Worm (Caenorhabditis elegans): ENCODE data around the gene R07B7.9.

Gene R07B7.9

DNA sequence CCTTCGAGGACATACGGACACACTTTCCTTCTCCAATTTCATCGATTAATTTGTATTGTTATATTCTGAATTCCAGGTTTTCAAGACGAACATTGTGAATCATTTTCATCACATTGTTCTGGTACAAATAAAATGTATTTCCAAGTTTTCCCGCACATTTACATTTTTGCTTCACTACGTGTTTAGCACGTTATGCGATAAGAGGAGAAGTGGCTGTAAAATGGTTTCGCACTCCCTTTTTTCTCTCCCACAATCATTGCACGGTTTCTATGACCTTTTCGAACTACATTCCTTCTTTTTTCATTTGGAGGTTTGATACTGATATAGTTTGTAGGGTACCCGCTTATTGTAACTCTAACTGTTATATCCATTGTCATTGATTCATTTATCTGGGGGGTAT, 33.6 kb upstream of the R07B7.9 start:
- TF ChIP-seq fos-1 (tag; optimal IDR thresholded peaks at IDR 0.05) (peak; percentile 64), unc-39 (tag; optimal IDR thresholded peaks at IDR 0.05) (no peak)

DNA sequence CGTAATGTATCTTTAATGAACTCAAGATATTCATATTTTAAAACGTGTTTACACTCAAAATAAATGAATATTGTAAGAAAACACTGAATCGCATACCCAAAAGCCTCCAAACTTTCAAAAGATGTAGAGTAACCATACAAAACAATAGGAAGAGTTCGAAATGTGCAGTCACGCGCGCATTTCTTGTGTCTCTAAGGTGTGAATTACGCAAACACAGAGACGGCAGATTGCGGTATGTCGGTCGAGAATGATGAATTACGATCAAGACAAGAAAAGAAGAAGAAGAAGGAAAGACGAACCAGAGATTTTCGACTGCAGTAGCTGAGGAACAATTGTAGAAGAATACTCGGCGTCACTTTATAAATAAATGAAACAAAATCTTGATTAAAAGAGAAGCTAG, 31.3 kb upstream of the R07B7.9 start, which contains the start of gene lhpp-1:
TSS of gene lhpp-1 (minus strand) at position 354 of the 400 bp plus-strand sequence.
- peak; percentile 29 for TF ChIP-seq unc-55 (GFP tag; optimal IDR thresholded peaks at IDR 0.05)
- no peak for TF ChIP-seq nhr-77 (tag; optimal IDR thresholded peaks at IDR 0.05)
- TF ChIP-seq lin-13 (GFP tag; optimal IDR thresholded peaks at IDR 0.05): no peak
- TF ChIP-seq nhr-129 (tag; optimal IDR thresholded peaks at IDR 0.05): peak; percentile 50

DNA sequence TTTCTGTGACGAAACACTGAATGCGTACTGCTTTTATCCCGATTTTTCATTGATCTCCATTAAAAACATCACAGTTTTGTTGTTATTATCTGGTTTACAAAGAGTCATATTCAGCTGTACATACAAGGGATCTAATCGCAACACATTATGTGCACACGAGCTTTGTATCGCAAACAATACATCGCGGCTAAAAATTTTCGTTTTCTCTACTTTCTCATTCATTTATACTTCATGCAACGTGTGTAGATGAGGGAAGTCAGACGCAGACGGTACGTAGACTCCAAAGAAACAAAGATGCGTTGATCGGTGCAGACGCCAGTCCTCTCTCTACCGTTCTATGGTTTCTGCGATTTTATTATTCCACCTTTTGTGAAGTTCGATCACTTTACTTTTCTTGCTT, 26.7 kb upstream of the R07B7.9 start, which contains the start of gene nhr-136:
TSS of gene nhr-136 (plus strand) at position 301 of the 400 bp plus-strand sequence.
- peak; percentile 21 for TF ChIP-seq nhr-129 (tag; optimal IDR thresholded peaks at IDR 0.05)
- TF ChIP-seq nhr-25 (tag; optimal IDR thresholded peaks at IDR 0.05): no peak

DNA sequence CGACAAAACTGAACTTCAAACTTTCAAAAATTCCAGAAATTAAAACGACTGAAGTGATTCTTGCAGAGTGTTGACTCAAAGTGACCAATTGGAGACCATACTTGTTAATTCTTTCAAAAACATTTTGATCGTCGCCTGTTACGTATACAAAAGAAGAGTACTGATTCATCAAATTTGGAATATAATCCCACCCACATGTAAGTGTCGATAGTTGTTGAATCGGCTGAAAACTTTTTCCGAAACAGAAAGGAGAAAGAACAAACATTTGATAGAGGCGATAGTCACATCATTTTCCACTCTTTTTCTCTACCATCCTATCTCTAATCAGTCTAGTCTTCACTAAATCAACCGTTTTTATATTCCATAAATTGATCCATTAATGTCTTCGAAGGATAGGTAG, 23.7 kb upstream of the R07B7.9 start, which contains the start of gene nhr-153:
TSS of gene nhr-153 (plus strand) at position 301 of the 400 bp plus-strand sequence.
- TF ChIP-seq lsy-2 (tag; optimal IDR thresholded peaks at IDR 0.05) (no peak), gmeb-1 (tag; optimal IDR thresholded peaks at IDR 0.05) (no peak), ama-1 (optimal IDR thresholded peaks at IDR 0.05) (no peak), ztf-4 (tag; optimal IDR thresholded peaks at IDR 0.05) (no peak), C34F6.9 (tag; optimal IDR thresholded peaks at IDR 0.05) (no peak), lin-11 (tag; optimal IDR thresholded peaks at IDR 0.05) (no peak), elt-1 (tag; optimal IDR thresholded peaks at IDR 0.05) (no peak), lin-13 (GFP tag; optimal IDR thresholded peaks at IDR 0.05) (no peak), crh-2 (tag; optimal IDR thresholded peaks at IDR 0.05) (no peak), Y55F3AM.14 (GFP tag; optimal IDR thresholded peaks at IDR 0.05) (no peak), alr-1 (tag; optimal IDR thresholded peaks at IDR 0.05) (no peak), lin-39 (tag; optimal IDR thresholded peaks at IDR 0.05) (no peak), ztf-11 (tag; optimal IDR thresholded peaks at IDR 0.05) (no peak), mbf-1 (tag; optimal IDR thresholded peaks at IDR 0.05) (no peak), nhr-77 (tag; optimal IDR thresholded peaks at IDR 0.05) (no peak), ceh-16 (tag; optimal IDR thresholded peaks at IDR 0.05) (no peak), aly-2 (tag; optimal IDR thresholded peaks at IDR 0.05) (no peak)

DNA sequence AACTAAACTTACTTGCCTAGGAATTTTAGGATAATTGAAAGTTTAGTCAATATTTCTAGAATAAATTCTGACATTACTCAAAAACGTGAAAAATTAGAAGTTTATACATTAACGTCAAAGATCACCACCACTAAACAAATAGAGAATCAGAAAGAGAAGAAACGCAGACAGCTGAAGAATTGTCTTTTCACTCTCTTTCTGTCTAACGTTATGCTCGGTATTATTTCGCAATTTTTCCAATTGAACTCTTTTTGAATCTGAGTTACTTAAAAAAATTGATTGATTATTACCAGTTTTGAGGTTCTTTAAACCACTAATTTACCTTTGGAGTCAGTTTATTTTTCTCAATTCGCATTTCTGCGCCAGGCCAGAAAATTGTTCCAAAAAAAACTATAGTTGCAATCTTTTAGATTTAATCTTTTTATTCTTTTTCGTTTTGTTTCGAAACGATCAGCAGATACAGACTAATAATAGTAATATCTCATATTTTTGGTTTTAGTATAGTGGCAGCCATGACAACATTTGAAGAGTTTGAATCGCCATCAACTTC, 20.7 kb upstream of the R07B7.9 start, which contains the start of gene nhr-154:
TSS of gene nhr-154 (plus strand) at position 500 of the 550 bp plus-strand sequence.
- TF ChIP-seq unc-55 (GFP tag; optimal IDR thresholded peaks at IDR 0.05) (peak; percentile 74), fos-1 (tag; optimal IDR thresholded peaks at IDR 0.05) (peak; percentile 23), nhr-25 (tag; optimal IDR thresholded peaks at IDR 0.05) (peak; percentile 22), skn-1 (tag; optimal IDR thresholded peaks at IDR 0.05) (peak; percentile 45), mab-5 (tag; optimal IDR thresholded peaks at IDR 0.05) (no peak), lsy-2 (tag; optimal IDR thresholded peaks at IDR 0.05) (peak in 1 of 2 experiments; percentile 50), C34F6.9 (tag; optimal IDR thresholded peaks at IDR 0.05) (peak; percentile 65), sma-3 (GFP tag; optimal IDR thresholded peaks at IDR 0.05) (no peak), nhr-12 (tag; optimal IDR thresholded peaks at IDR 0.05) (no peak), nhr-129 (tag; optimal IDR thresholded peaks at IDR 0.05) (peak; percentile 25), crh-2 (tag; optimal IDR thresholded peaks at IDR 0.05) (peak; percentile 42), sma-9 (GFP tag; optimal IDR thresholded peaks at IDR 0.05) (peak; percentile 72), sma-9 (tag; optimal IDR thresholded peaks at IDR 0.05) (no peak), nhr-21 (tag; optimal IDR thresholded peaks at IDR 0.05) (no peak), blmp-1 (tag; optimal IDR thresholded peaks at IDR 0.05; ENCODE audit: insufficient read depth) (no peak)

DNA sequence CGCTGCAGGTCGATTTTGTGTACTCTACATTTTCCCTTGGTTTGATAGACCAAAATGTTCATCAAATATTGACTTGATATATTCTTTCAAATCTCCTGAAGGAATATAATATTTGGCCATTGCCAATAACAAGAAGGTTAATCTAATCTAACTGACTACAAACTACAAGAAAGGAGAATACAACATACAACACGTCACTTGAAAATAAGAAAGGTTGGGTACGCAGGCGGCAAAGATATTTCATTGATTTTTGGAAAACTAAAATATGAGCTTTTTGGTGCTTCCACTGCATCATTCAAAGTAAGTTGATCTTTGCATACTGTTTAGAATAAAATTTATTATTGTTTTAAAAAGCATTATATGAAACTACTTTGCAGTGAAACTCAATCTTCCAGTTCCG, 17.9 kb upstream of the R07B7.9 start, which contains the start of gene nhr-209:
TSS of gene nhr-209 (plus strand) at position 27 of the 400 bp plus-strand sequence.
- TF ChIP-seq nhr-129 (tag; optimal IDR thresholded peaks at IDR 0.05) (no peak), ztf-4 (tag; optimal IDR thresholded peaks at IDR 0.05) (no peak), ztf-11 (tag; optimal IDR thresholded peaks at IDR 0.05) (no peak), ztf-1 (GFP tag; conservative IDR thresholded peaks at IDR 0.05) (no peak), nhr-237 (tag; optimal IDR thresholded peaks at IDR 0.05) (no peak), mbf-1 (tag; optimal IDR thresholded peaks at IDR 0.05) (no peak), egl-27 (tag; optimal IDR thresholded peaks at IDR 0.05) (no peak), nhr-77 (tag; optimal IDR thresholded peaks at IDR 0.05) (no peak)

Measured in whole organism, L2 larva.